Worm (Caenorhabditis elegans) whole organism, L4/young adult: Measurements from ENCODE around the gene str-8.

Experiments
- W03F9.2 ChIP-seq: fragments of 150-350 bp; optimal IDR thresholded peaks from 2 replicates; lab custom pipeline; 2014; ENCODE audit warnings: missing biosample characterization, missing genetic modification characterization
- dao-5 ChIP-seq: sonication (generic microtip); optimal IDR thresholded peaks from 2 replicates; lab custom pipeline; 2016; ENCODE audit warnings: missing genotype, missing genetic modification characterization, moderate library complexity, missing compliant biosample characterization
- him-1 ChIP-seq: sonication (generic microtip); optimal IDR thresholded peaks from 2 replicates; lab custom pipeline; 2016; ENCODE audit warnings: missing genotype, missing genetic modification reagents, missing genetic modification characterization, missing compliant biosample characterization

DNA sequence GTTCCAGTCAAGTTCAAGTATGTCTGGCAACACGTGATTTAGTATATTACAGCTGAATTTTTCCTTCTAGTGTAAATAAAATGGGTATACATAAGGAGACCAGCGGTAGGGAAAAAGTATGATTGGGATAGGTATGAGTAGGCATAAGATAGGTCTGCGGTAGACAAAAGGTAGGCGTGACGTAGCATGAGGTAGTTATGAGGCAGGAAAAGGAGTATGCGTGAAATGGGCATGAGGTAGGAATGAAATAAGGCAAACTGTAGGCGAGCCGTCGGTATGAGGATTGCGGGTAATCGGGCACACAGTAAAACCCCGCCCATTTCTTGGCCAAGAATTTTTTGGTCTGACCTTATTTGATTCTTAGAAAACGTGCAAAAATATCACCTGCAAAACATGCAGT lies 33.4 kb upstream of the str-8 start:
- TF ChIP-seq him-1 (tag; lab: Kevin White, UChicago) (no peak), dao-5 (no peak), W03F9.2 (no peak)
